Fruit fly (Drosophila melanogaster) whole organism, embryonic: ENCODE measurements around the gene CG10492.

Experiments
- Abd-B ChIP-seq: fragments of 200-800 bp; sonication (Bioruptor generic); optimal IDR thresholded peaks from 2 replicates; lab custom pipeline; 2018; ENCODE audit warnings: missing biosample characterization, mild to moderate bottlenecking, missing genetic modification characterization, moderate library complexity
- B-H2 ChIP-seq: fragments of 200-800 bp; sonication (Bioruptor generic); optimal IDR thresholded peaks from 2 replicates; lab custom pipeline; 2018; ENCODE audit warnings: missing biosample characterization, mild to moderate bottlenecking, missing genetic modification characterization
- CG10543 ChIP-seq: fragments of 200-800 bp; sonication (Bioruptor generic); optimal IDR thresholded peaks from 3 replicates; lab custom pipeline; 2017; ENCODE audit warnings: missing biosample characterization, mild to moderate bottlenecking, missing genetic modification characterization, moderate library complexity
- CG10979 ChIP-seq: fragments of 200-800 bp; sonication (Bioruptor generic); optimal IDR thresholded peaks from 2 replicates; lab custom pipeline; 2018; ENCODE audit warnings: missing biosample characterization, mild to moderate bottlenecking, missing genetic modification characterization, moderate library complexity
- CG12659 ChIP-seq: fragments of 200-800 bp; sonication (Bioruptor generic); optimal IDR thresholded peaks from 3 replicates; lab custom pipeline; 2017; ENCODE audit warnings: mild to moderate bottlenecking, missing biosample characterization, missing genetic modification reagents, missing genetic modification characterization
- CG12942 ChIP-seq: fragments of 200-800 bp; sonication (Bioruptor generic); optimal IDR thresholded peaks from 3 replicates; lab custom pipeline; 2016; ENCODE audit warnings: missing biosample characterization, missing genetic modification characterization
- CG13123 ChIP-seq: fragments of 200-800 bp; sonication (Bioruptor generic); optimal IDR thresholded peaks from 2 replicates; lab custom pipeline; 2016; ENCODE audit warnings: missing biosample characterization, missing genetic modification characterization
- CG13287 ChIP-seq: fragments of 200-800 bp; sonication (Bioruptor generic); IDR thresholded peaks from 2 replicates; pipeline ENCODE4 v1.3.6; 2022; ENCODE audit warnings: missing biosample characterization, missing genetic modification characterization; ENCODE audit not compliant: partially characterized antibody
- CG13424 ChIP-seq: fragments of 200-800 bp; sonication (Bioruptor generic); optimal IDR thresholded peaks from 2 replicates; lab custom pipeline; 2019; ENCODE audit warnings: missing biosample characterization, mild to moderate bottlenecking, missing genetic modification characterization, moderate library complexity
- CG15514 ChIP-seq: fragments of 200-800 bp; sonication (Bioruptor generic); optimal IDR thresholded peaks from 3 replicates; lab custom pipeline; 2017; ENCODE audit warnings: missing biosample characterization, missing genetic modification characterization, mild to moderate bottlenecking, moderate library complexity, missing genetic modification reagents
- CG1603 ChIP-seq: fragments of 200-800 bp; sonication (Bioruptor generic); optimal IDR thresholded peaks from 2 replicates; lab custom pipeline; 2019; ENCODE audit warnings: missing biosample characterization, mild to moderate bottlenecking, missing genetic modification characterization, moderate library complexity
- CG16813 ChIP-seq: fragments of 200-800 bp; sonication (Bioruptor generic); IDR thresholded peaks from 3 replicates; pipeline ENCODE4 v1.3.6; 2022; ENCODE audit warnings: missing biosample characterization, missing genetic modification characterization; ENCODE audit not compliant: partially characterized antibody
- CG17912 ChIP-seq: fragments of 200-800 bp; sonication (Bioruptor generic); optimal IDR thresholded peaks from 2 replicates; lab custom pipeline; 2018; ENCODE audit warnings: missing biosample characterization, mild to moderate bottlenecking, missing genetic modification characterization
- CG2116 ChIP-seq: fragments of 200-800 bp; sonication (Bioruptor generic); optimal IDR thresholded peaks from 3 replicates; lab custom pipeline; 2018; ENCODE audit warnings: missing biosample characterization, mild to moderate bottlenecking, missing genetic modification characterization
- CG2129 ChIP-seq: fragments of 200-800 bp; sonication (Bioruptor generic); IDR thresholded peaks from 2 replicates; pipeline ENCODE4 v1.3.6; 2022; ENCODE audit warnings: missing biosample characterization, missing genetic modification characterization; ENCODE audit not compliant: partially characterized antibody
- CG2199 ChIP-seq: fragments of 200-800 bp; sonication (Bioruptor generic); IDR thresholded peaks from 3 replicates; pipeline ENCODE4 v1.3.6; 2022; ENCODE audit warnings: missing biosample characterization, missing genetic modification characterization
- CG30403 ChIP-seq: fragments of 200-800 bp; sonication (Bioruptor generic); optimal IDR thresholded peaks from 3 replicates; lab custom pipeline; 2016; ENCODE audit warnings: missing biosample characterization, missing genetic modification characterization
- CG8765 ChIP-seq: fragments of 200-800 bp; sonication (Bioruptor generic); IDR thresholded peaks from 2 replicates; pipeline ENCODE4 v1.3.6; 2022; ENCODE audit warnings: missing biosample characterization, missing genetic modification characterization
- CG9797 ChIP-seq: fragments of 200-800 bp; sonication (Bioruptor generic); optimal IDR thresholded peaks from 3 replicates; lab custom pipeline; 2018; ENCODE audit warnings: missing biosample characterization, mild to moderate bottlenecking, missing genetic modification characterization
- Chrac-16 ChIP-seq: fragments of 200-800 bp; sonication (Bioruptor generic); optimal IDR thresholded peaks from 3 replicates; lab custom pipeline; 2016; ENCODE audit warnings: missing biosample characterization, missing genetic modification characterization
- CoRest ChIP-seq: fragments of 200-800 bp; sonication (Bioruptor generic); optimal IDR thresholded peaks from 3 replicates; lab custom pipeline; 2018; ENCODE audit warnings: missing biosample characterization, mild to moderate bottlenecking, missing genetic modification characterization, moderate library complexity
- D ChIP-seq, 2 experiments: fragments of 200-800 bp in 1 of 2; fragments of >200 bp in 1 of 2; sonication (Bioruptor generic) in 1 of 2; optimal IDR thresholded peaks; 2 replicates in 1 of 2; 3 replicates in 1 of 2; lab custom pipeline; 2017; ENCODE audit warnings: mild to moderate bottlenecking in 1 of 2, missing biosample characterization in 1 of 2, missing genetic modification characterization in 1 of 2, missing genetic modification reagents in 1 of 2
- Dll ChIP-seq: fragments of 200-800 bp; sonication (Bioruptor generic); IDR thresholded peaks from 4 replicates; pipeline ENCODE4 v1.3.6; 2022; ENCODE audit warnings: missing biosample characterization, missing genetic modification characterization; ENCODE audit not compliant: partially characterized antibody
- Eip74EF ChIP-seq, 2 experiments: fragments of 200-800 bp in 1 of 2; fragments of >200 bp in 1 of 2; sonication (Bioruptor generic) in 1 of 2; optimal IDR thresholded peaks; 2 replicates each; lab custom pipeline; 2017 to 2019; ENCODE audit warnings: missing biosample characterization in 2 of 2, missing genetic modification characterization in 2 of 2, mild to moderate bottlenecking in 1 of 2, moderate library complexity in 1 of 2
- Gug ChIP-seq: fragments of 200-800 bp; sonication (Bioruptor generic); IDR thresholded peaks from 4 replicates; pipeline ENCODE4 v1.3.6; 2022; ENCODE audit warnings: missing biosample characterization, missing genetic modification characterization
- Hmx ChIP-seq: fragments of 200-800 bp; sonication (Bioruptor generic); optimal IDR thresholded peaks from 2 replicates; lab custom pipeline; 2016; ENCODE audit warnings: missing biosample characterization, missing genetic modification characterization
- Lim3 ChIP-seq: fragments of 200-800 bp; sonication (Bioruptor generic); IDR thresholded peaks from 2 replicates; pipeline ENCODE4 v1.3.6; 2022; ENCODE audit warnings: missing biosample characterization, missing genetic modification characterization
- NC2α ChIP-seq: fragments of 200-800 bp; sonication (Bioruptor generic); optimal IDR thresholded peaks from 2 replicates; lab custom pipeline; 2016; ENCODE audit warnings: missing biosample characterization, missing genetic modification characterization
- Ptx1 ChIP-seq: fragments of 200-800 bp; sonication (Bioruptor generic); IDR thresholded peaks from 2 replicates; pipeline ENCODE4 v1.3.6; 2022; ENCODE audit warnings: missing biosample characterization, missing genetic modification characterization
- Side ChIP-seq: fragments of 200-800 bp; sonication (Bioruptor generic); optimal IDR thresholded peaks from 2 replicates; lab custom pipeline; 2016; ENCODE audit warnings: missing biosample characterization, missing genetic modification characterization
- Six4 ChIP-seq: fragments of 200-800 bp; sonication (Bioruptor generic); optimal IDR thresholded peaks from 2 replicates; lab custom pipeline; 2016; ENCODE audit warnings: missing biosample characterization, missing genetic modification characterization
- Sry-δ ChIP-seq: fragments of 200-800 bp; sonication (Bioruptor generic); optimal IDR thresholded peaks from 2 replicates; lab custom pipeline; 2016; ENCODE audit warnings: missing biosample characterization, missing genetic modification characterization
- YL-1 ChIP-seq: fragments of 200-800 bp; sonication (Bioruptor generic); optimal IDR thresholded peaks from 3 replicates; lab custom pipeline; 2017; ENCODE audit warnings: missing biosample characterization, mild to moderate bottlenecking, missing genetic modification characterization
- aop ChIP-seq: fragments of 200-800 bp; sonication (Bioruptor generic); IDR thresholded peaks from 2 replicates; pipeline ENCODE4 v1.3.6; 2022; ENCODE audit warnings: missing biosample characterization, missing genetic modification characterization
- bowl ChIP-seq: fragments of 200-800 bp; sonication (Bioruptor generic); IDR thresholded peaks from 2 replicates; pipeline ENCODE4 v1.3.6; 2022; ENCODE audit warnings: missing biosample characterization, missing genetic modification characterization
- bsh ChIP-seq, 2 experiments: fragments of 200-800 bp; sonication (Bioruptor generic); optimal IDR thresholded peaks; 2 replicates each; lab custom pipeline; 2017 to 2018; ENCODE audit warnings: mild to moderate bottlenecking in 2 of 2, missing biosample characterization in 2 of 2, missing genetic modification characterization in 2 of 2, moderate library complexity in 1 of 2
- cad ChIP-seq: fragments of >200 bp; optimal IDR thresholded peaks from 2 replicates; lab custom pipeline; 2017; ENCODE audit warnings: missing biosample characterization, missing genetic modification characterization
- emc ChIP-seq: fragments of 200-800 bp; sonication (Bioruptor generic); optimal IDR thresholded peaks from 2 replicates; lab custom pipeline; 2016; ENCODE audit warnings: missing biosample characterization, missing genetic modification characterization
- grau ChIP-seq: fragments of 200-800 bp; optimal IDR thresholded peaks from 3 replicates; lab custom pipeline; 2019; ENCODE audit warnings: missing biosample characterization, mild to moderate bottlenecking, missing genetic modification characterization, moderate library complexity
- her ChIP-seq: fragments of 200-800 bp; sonication (Bioruptor generic); optimal IDR thresholded peaks from 2 replicates; lab custom pipeline; 2016; ENCODE audit warnings: missing biosample characterization, missing genetic modification characterization
- klu ChIP-seq: fragments of 200-800 bp; sonication (Bioruptor generic); IDR thresholded peaks from 2 replicates; pipeline ENCODE4 v1.3.6; 2022; ENCODE audit warnings: missing biosample characterization, missing genetic modification characterization
- knrl ChIP-seq: fragments of 200-800 bp; sonication (Bioruptor generic); IDR thresholded peaks from 3 replicates; pipeline ENCODE4 v1.3.6; 2022; ENCODE audit warnings: missing biosample characterization, missing genetic modification characterization; ENCODE audit not compliant: partially characterized antibody
- maf-S ChIP-seq: fragments of 200-800 bp; sonication (Bioruptor generic); optimal IDR thresholded peaks from 2 replicates; lab custom pipeline; 2016; ENCODE audit warnings: missing biosample characterization, missing genetic modification characterization
- mld ChIP-seq: fragments of 200-800 bp; sonication (Bioruptor generic); IDR thresholded peaks from 3 replicates; pipeline ENCODE4 v1.3.6; 2022; ENCODE audit warnings: missing biosample characterization, missing genetic modification characterization; ENCODE audit not compliant: partially characterized antibody
- onecut ChIP-seq: fragments of 200-800 bp; sonication (Bioruptor generic); IDR thresholded peaks from 2 replicates; pipeline ENCODE4 v1.3.6; 2022; ENCODE audit warnings: missing biosample characterization, missing genetic modification characterization
- pros ChIP-seq: fragments of 200-800 bp; sonication (Bioruptor generic); optimal IDR thresholded peaks from 3 replicates; lab custom pipeline; 2019; ENCODE audit warnings: missing biosample characterization, mild to moderate bottlenecking, missing genetic modification characterization, moderate library complexity
- run ChIP-seq: fragments of 200-800 bp; sonication (Bioruptor generic); optimal IDR thresholded peaks from 3 replicates; lab custom pipeline; 2018; ENCODE audit warnings: missing biosample characterization, mild to moderate bottlenecking, missing genetic modification characterization
- sens ChIP-seq: fragments of 200-800 bp; sonication (Bioruptor generic); peaks from one replicate; lab custom pipeline; 2016; ENCODE audit warnings: missing biosample characterization, missing genetic modification characterization
- ssp ChIP-seq: fragments of 200-800 bp; sonication (Bioruptor generic); IDR thresholded peaks from 2 replicates; pipeline ENCODE4 v1.3.6; 2022; ENCODE audit warnings: missing biosample characterization, missing genetic modification characterization
- tio ChIP-seq: fragments of 200-800 bp; sonication (Bioruptor generic); optimal IDR thresholded peaks from 2 replicates; lab custom pipeline; 2017; ENCODE audit warnings: missing biosample characterization, missing genetic modification characterization, inconsistent platforms

CG10492 gene

dm6 chr2L:19048912-19049311, 5.0 kb upstream of the CG10492 start, which contains the start of gene CG10470 (continued):
- no peak for TF ChIP-seq Eip74EF (GFP tag; optimal IDR thresholded peaks at IDR 0.05; lab: Kevin White, UChicago)
- TF ChIP-seq CG17912 (GFP tag; lab: Kevin White, UChicago): no peak
- no peak for TF ChIP-seq Chrac-16
- TF ChIP-seq bsh (GFP tag; optimal IDR thresholded peaks at IDR 0.05; lab: Kevin White, UChicago): peak in 1 of 2 experiments; percentile 38
- TF ChIP-seq CG2199: no peak
- peak; percentile 29 for TF ChIP-seq YL-1 (GFP tag; lab: Kevin White, UChicago)
- TF ChIP-seq Abd-B (GFP tag; lab: Kevin White, UChicago): no peak
- peak; percentile 76 for TF ChIP-seq CG16813 (GFP tag; lab: Robert Waterston, UW)
- TF ChIP-seq CG10979 (tag; lab: Kevin White, UChicago): peak; percentile 22
- no peak for TF ChIP-seq pros (GFP tag; lab: Kevin White, UChicago)
- TF ChIP-seq ssp (GFP tag; lab: Robert Waterston, UW): no peak
- no peak for TF ChIP-seq D (optimal IDR thresholded peaks at IDR 0.05; lab: Kevin White, UChicago)
- no peak for TF ChIP-seq D (GFP tag; optimal IDR thresholded peaks at IDR 0.05; lab: Kevin White, UChicago)
- TF ChIP-seq CG15514: peak; percentile 24
- TF ChIP-seq bowl (GFP tag; lab: Robert Waterston, UW): no peak
- peak; percentile 50 for TF ChIP-seq CG2129
- TF ChIP-seq CG30403 (GFP tag; lab: Kevin White, UChicago): peak; percentile 32
- TF ChIP-seq Dll (GFP tag; lab: Robert Waterston, UW): peak; percentile 83
- TF ChIP-seq CG13123: no peak
- peak; percentile 20 for TF ChIP-seq CG1603 (tag; lab: Kevin White, UChicago)
- TF ChIP-seq CG13287 (GFP tag; lab: Robert Waterston, UW): peak; percentile 84
- no peak for TF ChIP-seq klu
- TF ChIP-seq tio (GFP tag; lab: Kevin White, UChicago): no peak
- no peak for TF ChIP-seq CG9797
- no peak for TF ChIP-seq CG8765 (GFP tag; lab: Robert Waterston, UW)
- TF ChIP-seq Gug (GFP tag; lab: Robert Waterston, UW): no peak
- TF ChIP-seq CoRest (tag; lab: Kevin White, UChicago): peak; percentile 34
- TF ChIP-seq Hmx (GFP tag; lab: Kevin White, UChicago): no peak
- no peak for TF ChIP-seq cad (GFP tag; lab: Kevin White, UChicago)
- TF ChIP-seq mld (GFP tag; lab: Robert Waterston, UW): peak; percentile 11; the same call in 1 of the 3 replicates
- TF ChIP-seq Lim3: no peak
- peak; percentile 87 for TF ChIP-seq sens (GFP tag; lab: Kevin White, UChicago)
- no peak for TF ChIP-seq emc (GFP tag; lab: Kevin White, UChicago)
- TF ChIP-seq Side (GFP tag; lab: Kevin White, UChicago): no peak
- peak; percentile 20; the same call in 1 of the 2 replicates for TF ChIP-seq onecut (GFP tag; lab: Robert Waterston, UW)
- TF ChIP-seq grau (tag; lab: Kevin White, UChicago): peak; percentile 26
- TF ChIP-seq CG13424 (tag; lab: Kevin White, UChicago): peak; percentile 19
- TF ChIP-seq CG12942: no peak
- peak; percentile 68 for TF ChIP-seq CG2116 (GFP tag; lab: Kevin White, UChicago)
- TF ChIP-seq Sry-δ (GFP tag; lab: Kevin White, UChicago): peak; percentile 71
- no peak for TF ChIP-seq NC2α (GFP tag; lab: Kevin White, UChicago)
- TF ChIP-seq B-H2 (GFP tag; lab: Kevin White, UChicago): no peak
- TF ChIP-seq maf-S (GFP tag; lab: Kevin White, UChicago): no peak
- TF ChIP-seq Six4 (GFP tag; lab: Kevin White, UChicago): no peak
- TF ChIP-seq Ptx1 (GFP tag; lab: Robert Waterston, UW): no peak
- TF ChIP-seq her (GFP tag; lab: Kevin White, UChicago): no peak
- TF ChIP-seq knrl (GFP tag; lab: Robert Waterston, UW): peak; percentile 70; the same call in 2 of the 3 replicates
- no peak for TF ChIP-seq CG10543
- peak; percentile 24 for TF ChIP-seq CG12659 (GFP tag; lab: Kevin White, UChicago)
- no peak for TF ChIP-seq run
- no peak for TF ChIP-seq aop (GFP tag; lab: Robert Waterston, UW)
